Worm (Caenorhabditis elegans) whole organism, young adult: ENCODE data around the gene rps-30.

Experiments used
- B0336.3 ChIP-seq: fragments of 200-800 bp; sonication (Bioruptor generic); IDR thresholded peaks from 2 replicates; pipeline ENCODE4 v1.3.6; 2022; ENCODE audit warnings: missing genetic modification characterization, missing compliant biosample characterization
- F10E7.11 ChIP-seq: sonication (generic microtip); optimal IDR thresholded peaks from 2 replicates; lab custom pipeline; 2017; ENCODE audit warnings: mild to moderate bottlenecking, missing genetic modification characterization, moderate library complexity, missing compliant biosample characterization
- F33H1.4 ChIP-seq: fragments of 200-800 bp; sonication (Bioruptor generic); IDR thresholded peaks from 2 replicates; pipeline ENCODE4 v1.3.6; 2022; ENCODE audit warnings: missing genetic modification reagents, missing genetic modification characterization, missing compliant biosample characterization
- F49E8.2 ChIP-seq: sonication (generic microtip); optimal IDR thresholded peaks from 3 replicates; lab custom pipeline; 2017; ENCODE audit warnings: missing genetic modification characterization, mild to moderate bottlenecking, missing compliant biosample characterization, antibody characterized with exemption, moderate library complexity; ENCODE audit not compliant: insufficient read depth
- F52B5.7 ChIP-seq: sonication (generic microtip); optimal IDR thresholded peaks from 2 replicates; lab custom pipeline; 2016; ENCODE audit warnings: mild to moderate bottlenecking, missing genetic modification characterization, missing compliant biosample characterization
- T07F8.4 ChIP-seq: sonication (generic microtip); optimal IDR thresholded peaks from 2 replicates; lab custom pipeline; 2016; ENCODE audit warnings: mild to moderate bottlenecking, missing genetic modification characterization, moderate library complexity, missing compliant biosample characterization
- Y53F4B.3 ChIP-seq: fragments of 200-800 bp; sonication (Bioruptor generic); IDR thresholded peaks from 2 replicates; pipeline ENCODE4 v1.3.6; 2022; ENCODE audit warnings: missing genetic modification reagents, missing genetic modification characterization, missing compliant biosample characterization
- Y79H2A.3 ChIP-seq: fragments of 200-800 bp; sonication (Bioruptor generic); conservative IDR thresholded peaks from 2 replicates; pipeline ENCODE4 v1.3.6; 2022; ENCODE audit warnings: missing genetic modification reagents, missing genetic modification characterization, missing compliant biosample characterization
- Y95B8A.8 ChIP-seq: fragments of 200-800 bp; sonication (Bioruptor generic); IDR thresholded peaks from 2 replicates; pipeline ENCODE4 v1.3.6; 2022; ENCODE audit warnings: missing genetic modification reagents, missing genetic modification characterization, missing compliant biosample characterization
- akir-1 ChIP-seq: fragments of 200-800 bp; sonication (Bioruptor generic); optimal IDR thresholded peaks from 2 replicates; lab custom pipeline; 2018; ENCODE audit warnings: mild to moderate bottlenecking, missing genetic modification characterization, moderate library complexity, missing compliant biosample characterization
- ama-1 ChIP-seq, 3 experiments: fragments of 150-350 bp in 1 of 3; sonication (generic microtip) in 2 of 3; optimal IDR thresholded peaks; 2 replicates each; lab custom pipeline; 2014 to 2018; ENCODE audit warnings: missing biosample characterization in 2 of 3, missing genetic modification characterization in 2 of 3, missing genetic modification reagents in 2 of 3
- aptf-3 ChIP-seq: fragments of 200-800 bp; sonication (Bioruptor generic); IDR thresholded peaks from 2 replicates; pipeline ENCODE4 v1.3.6; 2022; ENCODE audit warnings: missing genetic modification characterization, missing compliant biosample characterization
- athp-1 ChIP-seq: sonication (generic microtip); optimal IDR thresholded peaks from 2 replicates; lab custom pipeline; 2017; ENCODE audit warnings: mild to moderate bottlenecking, missing genetic modification characterization, missing compliant biosample characterization
- attf-6 ChIP-seq: fragments of 200-800 bp; sonication (Bioruptor generic); IDR thresholded peaks from 2 replicates; pipeline ENCODE4 v1.3.6; 2022; ENCODE audit warnings: missing genetic modification reagents, missing genetic modification characterization, missing compliant biosample characterization
- bed-2 ChIP-seq: fragments of 200-800 bp; sonication (Bioruptor generic); IDR thresholded peaks from 2 replicates; pipeline ENCODE4 v1.3.6; 2022; ENCODE audit warnings: missing genetic modification reagents, missing genetic modification characterization, missing compliant biosample characterization
- cebp-2 ChIP-seq: fragments of 200-800 bp; sonication (Bioruptor generic); IDR thresholded peaks from 2 replicates; pipeline ENCODE4 v1.3.6; 2022; ENCODE audit warnings: missing genetic modification characterization, missing compliant biosample characterization
- ceh-40 ChIP-seq: fragments of 200-800 bp; sonication (Bioruptor generic); IDR thresholded peaks from 2 replicates; pipeline ENCODE4 v1.3.6; 2022; ENCODE audit warnings: missing genetic modification characterization, missing compliant biosample characterization
- ceh-58 ChIP-seq: fragments of 200-800 bp; sonication (Bioruptor generic); IDR thresholded peaks from 2 replicates; pipeline ENCODE4 v1.3.6; 2022; ENCODE audit warnings: missing genetic modification characterization, missing compliant biosample characterization
- dox-1 ChIP-seq: fragments of 200-800 bp; sonication (Bioruptor generic); IDR thresholded peaks from 2 replicates; pipeline ENCODE4 v1.3.6; 2022; ENCODE audit warnings: missing genetic modification reagents, missing genetic modification characterization, missing compliant biosample characterization
- dpff-1 ChIP-seq: sonication (generic microtip); optimal IDR thresholded peaks from 2 replicates; lab custom pipeline; 2017; ENCODE audit warnings: mild to moderate bottlenecking, missing genetic modification characterization, missing compliant biosample characterization
- dpl-1 ChIP-seq: fragments of 150-350 bp; optimal IDR thresholded peaks from 2 replicates; lab custom pipeline; 2014; ENCODE audit warnings: missing biosample characterization, missing genetic modification reagents, missing genetic modification characterization
- egl-44 ChIP-seq: fragments of 200-800 bp; sonication (Bioruptor generic); IDR thresholded peaks from 2 replicates; pipeline ENCODE4 v1.3.6; 2022; ENCODE audit warnings: missing genetic modification reagents, missing genetic modification characterization, missing compliant biosample characterization
- egrh-3 ChIP-seq: fragments of 200-800 bp; sonication (Bioruptor generic); IDR thresholded peaks from 2 replicates; pipeline ENCODE4 v1.3.6; 2022; ENCODE audit warnings: missing genetic modification reagents, missing genetic modification characterization, missing compliant biosample characterization
- ekl-4 ChIP-seq: fragments of 200-800 bp; sonication (Bioruptor generic); IDR thresholded peaks from 2 replicates; pipeline ENCODE4 v1.3.6; 2022; ENCODE audit warnings: missing genetic modification reagents, missing genetic modification characterization, missing compliant biosample characterization
- him-1 ChIP-seq: sonication (generic microtip); optimal IDR thresholded peaks from 2 replicates; lab custom pipeline; 2016; ENCODE audit warnings: missing genotype, missing genetic modification reagents, missing genetic modification characterization, missing compliant biosample characterization
- hlh-26 ChIP-seq: fragments of 200-800 bp; sonication (Bioruptor generic); conservative IDR thresholded peaks from 2 replicates; pipeline ENCODE4 v1.3.6; 2022; ENCODE audit warnings: missing genetic modification reagents, missing genetic modification characterization, missing compliant biosample characterization
- hmg-1.2 ChIP-seq: fragments of 200-800 bp; sonication (Bioruptor generic); IDR thresholded peaks from 2 replicates; pipeline ENCODE4 v1.3.6; 2022; ENCODE audit warnings: missing genetic modification reagents, missing genetic modification characterization, missing compliant biosample characterization
- hrde-1 ChIP-seq: sonication (generic microtip); optimal IDR thresholded peaks from 2 replicates; lab custom pipeline; 2016; ENCODE audit warnings: missing genetic modification characterization, mild to moderate bottlenecking, missing compliant biosample characterization, moderate library complexity, missing genotype, missing genetic modification reagents, borderline replicate concordance
- hsf-1 ChIP-seq: fragments of 200-800 bp; sonication (Bioruptor generic); IDR thresholded peaks from 2 replicates; pipeline ENCODE4 v1.3.6; 2022; ENCODE audit warnings: missing genetic modification reagents, missing genetic modification characterization, missing compliant biosample characterization
- let-526 ChIP-seq: fragments of 200-800 bp; sonication (Bioruptor generic); IDR thresholded peaks from 2 replicates; pipeline ENCODE4 v1.3.6; 2022; ENCODE audit warnings: missing genetic modification reagents, missing genetic modification characterization, missing compliant biosample characterization
- lin-35 ChIP-seq, 3 experiments: fragments of 150-350 bp in 2 of 3; sonication (generic microtip) in 1 of 3; optimal IDR thresholded peaks; 2 replicates each; lab custom pipeline; 2014 to 2018; ENCODE audit warnings: missing biosample characterization in 3 of 3, missing genetic modification characterization in 3 of 3, missing genetic modification reagents in 3 of 3
- lin-54 ChIP-seq: fragments of 200-800 bp; sonication (Bioruptor generic); optimal IDR thresholded peaks from 2 replicates; lab custom pipeline; 2018; ENCODE audit warnings: mild to moderate bottlenecking, missing genetic modification characterization, missing compliant biosample characterization
- madf-10 ChIP-seq: sonication (generic microtip); optimal IDR thresholded peaks from 2 replicates; lab custom pipeline; 2016; ENCODE audit warnings: mild to moderate bottlenecking, missing genetic modification characterization, missing compliant biosample characterization
- madf-6 ChIP-seq: fragments of 200-800 bp; sonication (Bioruptor generic); IDR thresholded peaks from 2 replicates; pipeline ENCODE4 v1.3.6; 2022; ENCODE audit warnings: missing genetic modification reagents, missing genetic modification characterization, missing compliant biosample characterization
- mcd-1 ChIP-seq: fragments of 200-800 bp; sonication (Bioruptor generic); IDR thresholded peaks from 2 replicates; pipeline ENCODE4 v1.3.6; 2022; ENCODE audit warnings: missing genetic modification reagents, missing genetic modification characterization, missing compliant biosample characterization
- mxl-1 ChIP-seq: sonication (generic microtip); optimal IDR thresholded peaks from 2 replicates; lab custom pipeline; 2016; ENCODE audit warnings: missing genetic modification characterization, missing compliant biosample characterization
- nfyb-1 ChIP-seq: fragments of 200-800 bp; sonication (Bioruptor generic); IDR thresholded peaks from 2 replicates; pipeline ENCODE4 v1.3.6; 2022; ENCODE audit warnings: missing genetic modification reagents, missing genetic modification characterization, missing compliant biosample characterization
- nhr-90 ChIP-seq: sonication (generic microtip); optimal IDR thresholded peaks from 2 replicates; lab custom pipeline; 2016; ENCODE audit warnings: missing genotype, mild to moderate bottlenecking, missing genetic modification characterization, missing compliant biosample characterization
- pbrm-1 ChIP-seq: fragments of 200-800 bp; sonication (Bioruptor generic); IDR thresholded peaks from 2 replicates; pipeline ENCODE4 v1.3.6; 2022; ENCODE audit warnings: missing genetic modification reagents, missing genetic modification characterization, missing compliant biosample characterization
- pha-4 ChIP-seq: fragments of 150-350 bp; sonication (generic microtip); optimal IDR thresholded peaks from 2 replicates; lab custom pipeline; 2014; ENCODE audit warnings: missing biosample characterization, missing genetic modification reagents, missing genetic modification characterization
- repo-1 ChIP-seq: sonication (generic microtip); optimal IDR thresholded peaks from 2 replicates; lab custom pipeline; 2017; ENCODE audit warnings: mild to moderate bottlenecking, missing genetic modification characterization, missing compliant biosample characterization
- somi-1 ChIP-seq: fragments of 200-800 bp; sonication (Bioruptor generic); optimal IDR thresholded peaks from 2 replicates; lab custom pipeline; 2018; ENCODE audit warnings: mild to moderate bottlenecking, missing genetic modification characterization, missing compliant biosample characterization
- unc-130 ChIP-seq: sonication (generic microtip); optimal IDR thresholded peaks from 2 replicates; lab custom pipeline; 2016; ENCODE audit warnings: missing genetic modification reagents, missing genetic modification characterization, missing compliant biosample characterization
- unc-62 ChIP-seq: fragments of 150-350 bp; optimal IDR thresholded peaks from 2 replicates; lab custom pipeline; 2014; ENCODE audit warnings: missing biosample characterization, missing genetic modification reagents, missing genetic modification characterization
- zfh-2 ChIP-seq: fragments of 200-800 bp; sonication (Bioruptor generic); conservative IDR thresholded peaks from 2 replicates; pipeline ENCODE4 v1.3.6; 2022; ENCODE audit warnings: missing genetic modification reagents, missing genetic modification characterization, missing compliant biosample characterization
- ztf-18 ChIP-seq: sonication (generic microtip); optimal IDR thresholded peaks from 2 replicates; lab custom pipeline; 2016; ENCODE audit warnings: missing genotype, mild to moderate bottlenecking, missing genetic modification characterization, missing compliant biosample characterization
- ztf-26 ChIP-seq: sonication (generic microtip); optimal IDR thresholded peaks from 2 replicates; lab custom pipeline; 2017; ENCODE audit warnings: missing genetic modification characterization, missing compliant biosample characterization

The rps-30 gene

ce11 chrV:7730488-7730887, 45.9 kb upstream of the rps-30 start (continued):
- TF ChIP-seq egrh-3 (GFP tag; lab: Robert Waterston, UW) (no peak), hmg-1.2 (GFP tag; lab: Robert Waterston, UW) (peak; percentile 42; the same call in 1 of the 2 replicates), him-1 (tag; lab: Kevin White, UChicago) (peak; percentile 28), ztf-18 (tag; lab: Kevin White, UChicago) (no peak), madf-10 (peak; percentile 0)

ce11 chrV:7733240-7733765, 43.1 kb upstream of the rps-30 start:
- TF ChIP-seq nfyb-1 (GFP tag; lab: Robert Waterston, UW) (peak; percentile 58), F49E8.2 (tag; lab: Kevin White, UChicago) (peak; percentile 31), unc-130 (no peak), aptf-3 (GFP tag; lab: Robert Waterston, UW) (0 out of 2 replicates have a peak, but pooled peaks have one; percentile 15), hrde-1 (tag; lab: Kevin White, UChicago) (peak; percentile 38), egl-44 (no peak), dpff-1 (tag; lab: Kevin White, UChicago) (no peak), Y79H2A.3 (GFP tag; lab: Robert Waterston, UW) (no peak), cebp-2 (GFP tag; lab: Robert Waterston, UW) (0 out of 2 replicates have a peak, but pooled peaks have one; percentile 77), hsf-1 (GFP tag; lab: Robert Waterston, UW) (peak; percentile 67; the same call in 1 of the 2 replicates), F52B5.7 (peak; percentile 9), mxl-1 (peak; percentile 26), pbrm-1 (GFP tag; lab: Robert Waterston, UW) (0 out of 2 replicates have a peak, but pooled peaks have one; percentile 32), akir-1 (GFP tag; lab: Kevin White, UChicago) (no peak), somi-1 (GFP tag; lab: Kevin White, UChicago) (no peak), dox-1 (GFP tag; lab: Robert Waterston, UW) (no peak), madf-6 (peak; percentile 42; the same call in 1 of the 2 replicates), B0336.3 (GFP tag; lab: Robert Waterston, UW) (peak; percentile 80), Y95B8A.8 (no peak), zfh-2 (GFP tag; lab: Robert Waterston, UW) (no peak), lin-54 (GFP tag; lab: Kevin White, UChicago) (peak; percentile 26), Y53F4B.3 (GFP tag; lab: Robert Waterston, UW) (no peak), let-526 (GFP tag; lab: Robert Waterston, UW) (no peak), athp-1 (tag; lab: Kevin White, UChicago) (peak; percentile 49), nhr-90 (tag; lab: Kevin White, UChicago) (no peak), unc-62 (GFP tag; lab: Kevin White, UChicago) (no peak), ekl-4 (GFP tag; lab: Robert Waterston, UW) (peak; percentile 60; the same call in 1 of the 2 replicates), T07F8.4 (tag; lab: Kevin White, UChicago) (no peak), ceh-58 (GFP tag; lab: Robert Waterston, UW) (no peak), ama-1 (optimal IDR thresholded peaks at IDR 0.05; lab: Kevin White, UChicago) (no peak), ama-1 (GFP tag; optimal IDR thresholded peaks at IDR 0.05; lab: Kevin White, UChicago) (peak in 1 of 2 experiments; percentile 43), mcd-1 (0 out of 2 replicates have a peak, but pooled peaks have one; percentile 12)

- no peak for TF ChIP-seq ceh-40 (GFP tag; lab: Robert Waterston, UW)
- TF ChIP-seq lin-35 (GFP tag; optimal IDR thresholded peaks at IDR 0.05; lab: Kevin White, UChicago): peak in 1 of 3 experiments; percentile 86
- TF ChIP-seq repo-1: no peak
- TF ChIP-seq attf-6 (GFP tag; lab: Robert Waterston, UW): no peak
- no peak for TF ChIP-seq pbrm-1 (GFP tag; lab: Robert Waterston, UW)
- TF ChIP-seq F10E7.11: no peak
- TF ChIP-seq F33H1.4: peak; percentile 14; the same call in 1 of the 2 replicates
- no peak for TF ChIP-seq Y53F4B.3 (GFP tag; lab: Robert Waterston, UW)
- TF ChIP-seq pha-4: no peak
- TF ChIP-seq bed-2: no peak
- TF ChIP-seq hlh-26 (GFP tag; lab: Robert Waterston, UW): no peak
- TF ChIP-seq dpl-1 (GFP tag; lab: Kevin White, UChicago): peak; percentile 62
- no peak for TF ChIP-seq ztf-26
Observed at ce11 chrV:7734909-7735308, 41.5 kb upstream of the rps-30 start, which contains the start of gene clic-1. clic-1 (minus strand) TSS chrV:7734911.
